Fruit fly (Drosophila melanogaster) whole organism, embryonic: ENCODE data around the gene Nulp1.

Experiments
- Bgb ChIP-seq: fragments of 200-800 bp; sonication (Bioruptor generic); IDR thresholded peaks from 2 replicates; pipeline ENCODE4 v1.3.6; 2022; ENCODE audit warnings: missing biosample characterization, missing genetic modification characterization; ENCODE audit not compliant: partially characterized antibody
- CG10147 ChIP-seq: fragments of 200-800 bp; sonication (Bioruptor generic); optimal IDR thresholded peaks from 2 replicates; lab custom pipeline; 2019; ENCODE audit warnings: missing biosample characterization, mild to moderate bottlenecking, missing genetic modification characterization, moderate library complexity
- CG1233 ChIP-seq: fragments of 200-800 bp; sonication (Bioruptor generic); optimal IDR thresholded peaks from 4 replicates; lab custom pipeline; 2018; ENCODE audit warnings: missing biosample characterization, mild to moderate bottlenecking, missing genetic modification characterization
- CG14014 ChIP-seq: fragments of 200-800 bp; sonication (Bioruptor generic); IDR thresholded peaks from 2 replicates; pipeline ENCODE4 v1.3.6; 2022; ENCODE audit warnings: missing biosample characterization, missing genetic modification characterization
- CG14667 ChIP-seq: fragments of 200-800 bp; sonication (Bioruptor generic); IDR thresholded peaks from 2 replicates; pipeline ENCODE4 v1.3.6; 2022; ENCODE audit warnings: missing biosample characterization, missing genetic modification characterization
- CG1529 ChIP-seq: fragments of 200-800 bp; sonication (Bioruptor generic); optimal IDR thresholded peaks from 3 replicates; lab custom pipeline; 2018; ENCODE audit warnings: missing biosample characterization, missing genetic modification characterization
- CG17612 ChIP-seq: fragments of 200-800 bp; sonication (Bioruptor generic); IDR thresholded peaks from 2 replicates; pipeline ENCODE4 v1.3.6; 2022; ENCODE audit warnings: missing biosample characterization, missing genetic modification characterization
- CG17829 ChIP-seq: fragments of 200-800 bp; optimal IDR thresholded peaks from 2 replicates; lab custom pipeline; 2019; ENCODE audit warnings: missing biosample characterization, mild to moderate bottlenecking, missing genetic modification characterization, moderate library complexity
- CG18619 ChIP-seq: fragments of 200-800 bp; sonication (Bioruptor generic); optimal IDR thresholded peaks from 3 replicates; lab custom pipeline; 2017; ENCODE audit warnings: missing biosample characterization, mild to moderate bottlenecking, missing genetic modification characterization
- CG30020 ChIP-seq: fragments of 200-800 bp; optimal IDR thresholded peaks from 2 replicates; lab custom pipeline; 2019; ENCODE audit warnings: missing biosample characterization, mild to moderate bottlenecking, missing genetic modification characterization, moderate library complexity
- CG3065 ChIP-seq: fragments of 200-800 bp; sonication (Bioruptor generic); optimal IDR thresholded peaks from 2 replicates; lab custom pipeline; 2016; ENCODE audit warnings: missing biosample characterization, missing genetic modification characterization
- CG4404 ChIP-seq: fragments of 200-800 bp; sonication (Bioruptor generic); IDR thresholded peaks from 2 replicates; pipeline ENCODE4 v1.3.6; 2022; ENCODE audit warnings: missing biosample characterization, missing genetic modification characterization
- CG4854 ChIP-seq: fragments of 200-800 bp; sonication (Bioruptor generic); optimal IDR thresholded peaks from 2 replicates; lab custom pipeline; 2016; ENCODE audit warnings: missing biosample characterization, missing genetic modification characterization, inconsistent platforms
- CG6254 ChIP-seq: fragments of 200-800 bp; sonication (Bioruptor generic); optimal IDR thresholded peaks from 3 replicates; lab custom pipeline; 2017; ENCODE audit warnings: mild to moderate bottlenecking, missing biosample characterization, missing genetic modification reagents, missing genetic modification characterization
- CG6791 ChIP-seq: fragments of 200-800 bp; sonication (Bioruptor generic); IDR thresholded peaks from 3 replicates; pipeline ENCODE4 v1.3.6; 2022; ENCODE audit warnings: missing biosample characterization, missing genetic modification characterization; ENCODE audit not compliant: partially characterized antibody
- CG7963 ChIP-seq: fragments of 200-800 bp; sonication (Bioruptor generic); IDR thresholded peaks from 3 replicates; pipeline ENCODE4 v1.3.6; 2022; ENCODE audit warnings: missing biosample characterization, missing genetic modification characterization; ENCODE audit not compliant: partially characterized antibody
- CG7987 ChIP-seq: fragments of 200-800 bp; sonication (Bioruptor generic); optimal IDR thresholded peaks from 2 replicates; lab custom pipeline; 2018; ENCODE audit warnings: missing biosample characterization, mild to moderate bottlenecking, missing genetic modification characterization, moderate library complexity
- CTCF ChIP-seq: fragments of 200-800 bp; sonication (Bioruptor generic); optimal IDR thresholded peaks from 2 replicates; lab custom pipeline; 2017; ENCODE audit warnings: missing biosample characterization, mild to moderate bottlenecking, missing genetic modification characterization, moderate library complexity
- Fer3 ChIP-seq: fragments of 200-800 bp; sonication (Bioruptor generic); optimal IDR thresholded peaks from 2 replicates; lab custom pipeline; 2018; ENCODE audit warnings: missing biosample characterization, mild to moderate bottlenecking, missing genetic modification characterization, moderate library complexity
- H2.0 ChIP-seq: fragments of 200-800 bp; sonication (Bioruptor generic); IDR thresholded peaks from 2 replicates; pipeline ENCODE4 v1.3.6; 2022; ENCODE audit warnings: missing biosample characterization, missing genetic modification characterization
- HHEX ChIP-seq: fragments of 200-800 bp; sonication (Bioruptor generic); optimal IDR thresholded peaks from 3 replicates; lab custom pipeline; 2017; ENCODE audit warnings: missing biosample characterization, mild to moderate bottlenecking, missing genetic modification characterization, missing genetic modification reagents
- Meics ChIP-seq: fragments of 200-800 bp; sonication (Bioruptor generic); optimal IDR thresholded peaks from 2 replicates; lab custom pipeline; 2017; ENCODE audit warnings: missing biosample characterization, mild to moderate bottlenecking, missing genetic modification characterization
- Mes4 ChIP-seq: fragments of 200-800 bp; sonication (Bioruptor generic); optimal IDR thresholded peaks from 2 replicates; lab custom pipeline; 2016; ENCODE audit warnings: missing biosample characterization, missing genetic modification characterization
- Mrtf ChIP-seq: fragments of 200-800 bp; sonication (Bioruptor generic); IDR thresholded peaks from 3 replicates; pipeline ENCODE4 v1.3.6; 2022; ENCODE audit warnings: missing biosample characterization, missing genetic modification characterization
- NFAT ChIP-seq: fragments of 200-800 bp; sonication (Bioruptor generic); IDR thresholded peaks from 2 replicates; pipeline ENCODE4 v1.3.6; 2022; ENCODE audit warnings: missing biosample characterization, missing genetic modification characterization
- Poxn ChIP-seq: fragments of 200-800 bp; sonication (Bioruptor generic); IDR thresholded peaks from 2 replicates; pipeline ENCODE4 v1.3.6; 2022; ENCODE audit warnings: missing biosample characterization, missing genetic modification characterization
- Ptx1 ChIP-seq: fragments of 200-800 bp; sonication (Bioruptor generic); IDR thresholded peaks from 2 replicates; pipeline ENCODE4 v1.3.6; 2022; ENCODE audit warnings: missing biosample characterization, missing genetic modification characterization
- TFAM ChIP-seq: fragments of 200-800 bp; sonication (Bioruptor generic); optimal IDR thresholded peaks from 2 replicates; lab custom pipeline; 2017; ENCODE audit warnings: missing biosample characterization, missing genetic modification characterization, inconsistent platforms
- Trl ChIP-seq, 3 experiments: fragments of >200 bp in 2 of 3; fragments of 200-800 bp in 1 of 3; sonication (Bioruptor generic) in 1 of 3; optimal IDR thresholded peaks; 2 replicates in 1 of 3; 3 replicates in 2 of 3; lab custom pipeline; 2016 to 2017; ENCODE audit warnings: missing biosample characterization in 1 of 3, missing genetic modification characterization in 1 of 3
- Xrp1 ChIP-seq: fragments of 200-800 bp; sonication (Bioruptor generic); IDR thresholded peaks from 2 replicates; pipeline ENCODE4 v1.3.6; 2022; ENCODE audit warnings: missing biosample characterization, missing genetic modification characterization
- YL-1 ChIP-seq: fragments of 200-800 bp; sonication (Bioruptor generic); optimal IDR thresholded peaks from 3 replicates; lab custom pipeline; 2017; ENCODE audit warnings: missing biosample characterization, mild to moderate bottlenecking, missing genetic modification characterization
- dm ChIP-seq: fragments of 200-800 bp; sonication (Bioruptor generic); optimal IDR thresholded peaks from 3 replicates; lab custom pipeline; 2016; ENCODE audit warnings: missing biosample characterization, missing genetic modification characterization
- dpn ChIP-seq, 2 experiments: fragments of 200-800 bp; sonication (Bioruptor generic); optimal IDR thresholded peaks; 3 replicates each; lab custom pipeline; 2016; ENCODE audit warnings: missing biosample characterization in 2 of 2, missing genetic modification characterization in 2 of 2
- eve ChIP-seq, 2 experiments: fragments of >200 bp; optimal IDR thresholded peaks; 2 replicates each; lab custom pipeline; 2017; ENCODE audit warnings: missing biosample characterization in 2 of 2, missing genetic modification characterization in 2 of 2
- gcm ChIP-seq: fragments of 200-800 bp; sonication (Bioruptor generic); optimal IDR thresholded peaks from 2 replicates; lab custom pipeline; 2019; ENCODE audit warnings: missing biosample characterization, mild to moderate bottlenecking, missing genetic modification characterization, moderate library complexity
- gsb ChIP-seq: fragments of 200-800 bp; sonication (Bioruptor generic); IDR thresholded peaks from 2 replicates; pipeline ENCODE4 v1.3.6; 2022; ENCODE audit warnings: missing biosample characterization, missing genetic modification characterization
- gt ChIP-seq: fragments of 200-800 bp; sonication (Bioruptor generic); IDR thresholded peaks from 2 replicates; pipeline ENCODE4 v1.3.6; 2022; ENCODE audit warnings: missing biosample characterization, missing genetic modification characterization
- hth ChIP-seq: fragments of >200 bp; optimal IDR thresholded peaks from 2 replicates; lab custom pipeline; 2017; ENCODE audit warnings: inconsistent platforms
- jigr1 ChIP-seq: fragments of 200-800 bp; sonication (Bioruptor generic); IDR thresholded peaks from 3 replicates; pipeline ENCODE4 v1.3.6; 2022; ENCODE audit warnings: missing biosample characterization, missing genetic modification characterization
- lilli ChIP-seq: fragments of 200-800 bp; sonication (Bioruptor generic); optimal IDR thresholded peaks from 3 replicates; lab custom pipeline; 2016; ENCODE audit warnings: missing biosample characterization, missing genetic modification characterization
- mam ChIP-seq: fragments of 200-800 bp; sonication (Bioruptor generic); optimal IDR thresholded peaks from 3 replicates; lab custom pipeline; 2016; ENCODE audit warnings: missing biosample characterization, missing genetic modification characterization
- otp ChIP-seq: fragments of 200-800 bp; sonication (Bioruptor generic); IDR thresholded peaks from 3 replicates; pipeline ENCODE4, ENCODE4 v1.3.6; 2022; ENCODE audit warnings: missing biosample characterization, missing genetic modification characterization
- pnt ChIP-seq: fragments of 200-800 bp; sonication (Bioruptor generic); optimal IDR thresholded peaks from 3 replicates; lab custom pipeline; 2016; ENCODE audit warnings: missing biosample characterization, missing genetic modification characterization
- rib ChIP-seq: fragments of 200-800 bp; sonication (Bioruptor generic); IDR thresholded peaks from 2 replicates; pipeline ENCODE4 v1.3.6; 2022; ENCODE audit warnings: missing biosample characterization, missing genetic modification characterization
- salm ChIP-seq: fragments of 200-800 bp; sonication (Bioruptor generic); optimal IDR thresholded peaks from 2 replicates; lab custom pipeline; 2018; ENCODE audit warnings: missing biosample characterization, mild to moderate bottlenecking, missing genetic modification characterization
- sd ChIP-seq: fragments of 200-800 bp; sonication (Bioruptor generic); optimal IDR thresholded peaks from 3 replicates; lab custom pipeline; 2018; ENCODE audit warnings: missing biosample characterization, mild to moderate bottlenecking, missing genetic modification characterization, moderate library complexity
- slp2 ChIP-seq: fragments of 200-800 bp; sonication (Bioruptor generic); optimal IDR thresholded peaks from 2 replicates; lab custom pipeline; 2016; ENCODE audit warnings: missing biosample characterization, missing genetic modification characterization
- sr ChIP-seq: fragments of 200-800 bp; sonication (Bioruptor generic); IDR thresholded peaks from 3 replicates; pipeline ENCODE4 v1.3.6; 2022; ENCODE audit warnings: missing biosample characterization, missing genetic modification characterization
- sug ChIP-seq: fragments of 200-800 bp; optimal IDR thresholded peaks from 2 replicates; lab custom pipeline; 2019; ENCODE audit warnings: missing biosample characterization, mild to moderate bottlenecking, missing genetic modification characterization, moderate library complexity
- vnd ChIP-seq: fragments of 200-800 bp; sonication (Bioruptor generic); IDR thresholded peaks from 3 replicates; pipeline ENCODE4 v1.3.6; 2022; ENCODE audit warnings: missing biosample characterization, missing genetic modification characterization; ENCODE audit not compliant: partially characterized antibody
- wor ChIP-seq: fragments of 200-800 bp; sonication (Bioruptor generic); IDR thresholded peaks from 2 replicates; pipeline ENCODE4 v1.3.6; 2022; ENCODE audit warnings: missing biosample characterization, missing genetic modification characterization

The Nulp1 gene

DNA sequence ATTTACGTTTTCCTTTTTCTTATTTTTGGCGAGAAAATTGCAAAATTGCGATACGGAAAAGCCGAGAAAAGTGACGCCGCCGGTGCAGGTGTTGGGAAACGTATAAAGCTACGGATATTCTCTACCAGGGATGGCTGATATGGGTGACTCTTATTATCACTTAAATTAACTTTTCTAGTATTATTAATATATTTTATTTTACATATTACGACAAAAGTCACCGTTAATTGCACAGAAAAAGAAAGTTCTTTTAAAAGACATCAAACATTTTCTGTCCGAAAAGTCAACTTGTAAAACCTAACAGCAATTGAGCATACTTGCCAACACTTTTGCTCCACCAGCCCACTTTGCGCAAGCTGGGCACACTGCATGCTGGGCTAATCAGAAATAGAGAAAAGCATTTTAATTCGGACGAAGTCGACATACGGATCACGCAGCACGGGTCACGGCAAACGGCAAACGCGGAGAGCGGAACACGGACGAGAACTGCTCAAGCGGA, 17.6 kb downstream of the Nulp1 start, which contains the start of the genes Cds and Uba2 (continued):
- TF ChIP-seq CG1233 (GFP tag; lab: Kevin White, UChicago) = peak; percentile 86
- peak; percentile 80 for TF ChIP-seq CG6254 (GFP tag; lab: Kevin White, UChicago)
- peak; percentile 96 for TF ChIP-seq sug (tag; lab: Kevin White, UChicago)
- TF ChIP-seq dm (GFP tag; lab: Kevin White, UChicago) = peak; percentile 48
- peak; percentile 94 for TF ChIP-seq lilli
- peak; percentile 70 for TF ChIP-seq slp2 (GFP tag; lab: Kevin White, UChicago)
- peak; percentile 24; the same call in 1 of the 3 replicates for TF ChIP-seq sr (GFP tag; lab: Robert Waterston, UW)
- no peak for TF ChIP-seq CG6791
- TF ChIP-seq vnd = no peak
- TF ChIP-seq CG30020 (tag; lab: Kevin White, UChicago) = peak; percentile 82
- peak; percentile 84 for TF ChIP-seq CG7987 (GFP tag; lab: Kevin White, UChicago)
- peak; percentile 62; the same call in 1 of the 2 replicates for TF ChIP-seq gt
- TF ChIP-seq mam (GFP tag; lab: Kevin White, UChicago) = peak; percentile 88
- TF ChIP-seq NFAT (GFP tag; lab: Robert Waterston, UW) = peak; percentile 88
- TF ChIP-seq CG17612 (GFP tag; lab: Robert Waterston, UW) = peak; percentile 82
- TF ChIP-seq Mes4 = peak; percentile 60
- TF ChIP-seq gcm (GFP tag; lab: Kevin White, UChicago) = peak; percentile 88
- peak; percentile 93 for TF ChIP-seq HHEX (GFP tag; lab: Kevin White, UChicago)
- TF ChIP-seq CG7963 = no peak
- TF ChIP-seq gsb (GFP tag; lab: Robert Waterston, UW) = peak; percentile 65
- peak; percentile 86 for TF ChIP-seq H2.0
- TF ChIP-seq CG4854 (GFP tag; lab: Kevin White, UChicago) = peak; percentile 63
- TF ChIP-seq CG10147 (GFP tag; lab: Kevin White, UChicago) = peak; percentile 93
- TF ChIP-seq CG14667 = peak; percentile 82
- TF ChIP-seq otp (GFP tag; lab: Robert Waterston, UW) = peak; percentile 87
- peak; percentile 91 for TF ChIP-seq CG4404
- peak; percentile 87 for TF ChIP-seq rib (GFP tag; lab: Robert Waterston, UW)
- TF ChIP-seq Xrp1 = peak; percentile 90
- peak; percentile 73 for TF ChIP-seq CG1529 (GFP tag; lab: Kevin White, UChicago)
- TF ChIP-seq sd (tag; lab: Kevin White, UChicago) = no peak
- TF ChIP-seq Poxn (GFP tag; lab: Robert Waterston, UW) = peak; percentile 81
- peak; percentile 80 for TF ChIP-seq salm
- TF ChIP-seq Ptx1 (GFP tag; lab: Robert Waterston, UW) = peak; percentile 93
- peak; percentile 95 for TF ChIP-seq YL-1 (GFP tag; lab: Kevin White, UChicago)
- peak; percentile 78 for TF ChIP-seq CG3065 (GFP tag; lab: Kevin White, UChicago)
- TF ChIP-seq Bgb (GFP tag; lab: Robert Waterston, UW) = peak; percentile 37; the same call in 1 of the 2 replicates
- TF ChIP-seq Mrtf = peak; percentile 79
- peak; percentile 94 for TF ChIP-seq CG17829 (tag; lab: Kevin White, UChicago)
- no peak for TF ChIP-seq Trl (optimal IDR thresholded peaks at IDR 0.05; lab: Kevin White, UChicago)
- peak; percentile 82 for TF ChIP-seq Trl (GFP tag; optimal IDR thresholded peaks at IDR 0.05; lab: Kevin White, UChicago)
- TF ChIP-seq eve (GFP tag; optimal IDR thresholded peaks at IDR 0.05; lab: Kevin White, UChicago) = no peak
- TF ChIP-seq TFAM (GFP tag; lab: Kevin White, UChicago) = peak; percentile 40
- peak; percentile 78 for TF ChIP-seq pnt
- TF ChIP-seq Fer3 (tag; lab: Kevin White, UChicago) = peak; percentile 94
- TF ChIP-seq CTCF = peak; percentile 30
- TF ChIP-seq hth (lab: Kevin White, UChicago) = no peak
- TF ChIP-seq wor (GFP tag; lab: Robert Waterston, UW) = peak; percentile 73
- peak; percentile 91 for TF ChIP-seq CG18619 (GFP tag; lab: Kevin White, UChicago)
- TF ChIP-seq Meics (GFP tag; lab: Kevin White, UChicago) = peak; percentile 94
- peak; percentile 81 to 96 for TF ChIP-seq dpn (GFP tag; optimal IDR thresholded peaks at IDR 0.05; lab: Kevin White, UChicago)
- peak; percentile 90 for TF ChIP-seq CG14014 (GFP tag; lab: Robert Waterston, UW)
- TF ChIP-seq jigr1 (GFP tag; lab: Robert Waterston, UW) = peak; percentile 84
